Fruit fly (Drosophila melanogaster) whole organism, embryonic: ENCODE results near the gene CG8560.

ENCODE experiments used
- Atf6 ChIP-seq: fragments of 200-800 bp; sonication (Bioruptor generic); IDR thresholded peaks from 2 replicates; pipeline ENCODE4 v1.3.6; 2022; ENCODE audit warnings: missing biosample characterization, missing genetic modification characterization
- BEAF-32 ChIP-seq: fragments of 200-800 bp; sonication (Bioruptor generic); optimal IDR thresholded peaks from 3 replicates; lab custom pipeline; 2017; ENCODE audit warnings: missing biosample characterization, missing genetic modification characterization, mild to moderate bottlenecking, moderate library complexity, missing genetic modification reagents
- Bgb ChIP-seq: fragments of 200-800 bp; sonication (Bioruptor generic); IDR thresholded peaks from 2 replicates; pipeline ENCODE4 v1.3.6; 2022; ENCODE audit warnings: missing biosample characterization, missing genetic modification characterization; ENCODE audit not compliant: partially characterized antibody
- CG10543 ChIP-seq: fragments of 200-800 bp; sonication (Bioruptor generic); optimal IDR thresholded peaks from 3 replicates; lab custom pipeline; 2017; ENCODE audit warnings: missing biosample characterization, mild to moderate bottlenecking, missing genetic modification characterization, moderate library complexity
- CG11247 ChIP-seq: fragments of 200-800 bp; sonication (Bioruptor generic); IDR thresholded peaks from 2 replicates; pipeline ENCODE4 v1.3.6; 2022; ENCODE audit warnings: missing biosample characterization, missing genetic modification characterization
- CG12219 ChIP-seq: fragments of 200-800 bp; sonication (Bioruptor generic); optimal IDR thresholded peaks from 3 replicates; lab custom pipeline; 2018; ENCODE audit warnings: missing biosample characterization, mild to moderate bottlenecking, missing genetic modification characterization
- CG13287 ChIP-seq: fragments of 200-800 bp; sonication (Bioruptor generic); IDR thresholded peaks from 2 replicates; pipeline ENCODE4 v1.3.6; 2022; ENCODE audit warnings: missing biosample characterization, missing genetic modification characterization; ENCODE audit not compliant: partially characterized antibody
- CG15696 ChIP-seq: fragments of 200-800 bp; sonication (Bioruptor generic); optimal IDR thresholded peaks from 2 replicates; lab custom pipeline; 2019; ENCODE audit warnings: missing biosample characterization, mild to moderate bottlenecking, missing genetic modification characterization, moderate library complexity
- CG16815 ChIP-seq: fragments of 200-800 bp; sonication (Bioruptor generic); optimal IDR thresholded peaks from 3 replicates; lab custom pipeline; 2017; ENCODE audit warnings: missing biosample characterization, mild to moderate bottlenecking, missing genetic modification characterization
- CG17802 ChIP-seq: fragments of 200-800 bp; sonication (Bioruptor generic); optimal IDR thresholded peaks from 2 replicates; lab custom pipeline; 2018; ENCODE audit warnings: missing biosample characterization, mild to moderate bottlenecking, missing genetic modification characterization, moderate library complexity
- CG17829 ChIP-seq: fragments of 200-800 bp; optimal IDR thresholded peaks from 2 replicates; lab custom pipeline; 2019; ENCODE audit warnings: missing biosample characterization, mild to moderate bottlenecking, missing genetic modification characterization, moderate library complexity
- CG3065 ChIP-seq: fragments of 200-800 bp; sonication (Bioruptor generic); optimal IDR thresholded peaks from 2 replicates; lab custom pipeline; 2016; ENCODE audit warnings: missing biosample characterization, missing genetic modification characterization
- CG4730 ChIP-seq: fragments of 200-800 bp; sonication (Bioruptor generic); IDR thresholded peaks from 2 replicates; pipeline ENCODE4 v1.3.6; 2022; ENCODE audit warnings: missing biosample characterization, missing genetic modification characterization
- CG8089 ChIP-seq: fragments of 200-800 bp; sonication (Bioruptor generic); optimal IDR thresholded peaks from 3 replicates; lab custom pipeline; 2016; ENCODE audit warnings: missing biosample characterization, missing genetic modification characterization
- CG8924 ChIP-seq: fragments of 200-800 bp; optimal IDR thresholded peaks from 3 replicates; lab custom pipeline; 2019; ENCODE audit warnings: missing biosample characterization, mild to moderate bottlenecking, missing genetic modification characterization, moderate library complexity
- CG9876 ChIP-seq: fragments of 200-800 bp; sonication (Bioruptor generic); optimal IDR thresholded peaks from 2 replicates; lab custom pipeline; 2016; ENCODE audit warnings: missing biosample characterization, missing genetic modification characterization
- Camta ChIP-seq: fragments of 200-800 bp; sonication (Bioruptor generic); optimal IDR thresholded peaks from 2 replicates; lab custom pipeline; 2016; ENCODE audit warnings: missing biosample characterization, missing genetic modification characterization
- CrebB ChIP-seq: fragments of 200-800 bp; sonication (Bioruptor generic); optimal IDR thresholded peaks from 3 replicates; lab custom pipeline; 2018; ENCODE audit warnings: missing biosample characterization, mild to moderate bottlenecking, missing genetic modification characterization
- Dfd ChIP-seq, 2 experiments: fragments of >200 bp; optimal IDR thresholded peaks; 2 replicates each; lab custom pipeline; 2017; ENCODE audit warnings: missing biosample characterization in 2 of 2, missing genetic modification characterization in 2 of 2
- Doc2 ChIP-seq: fragments of 200-800 bp; sonication (Bioruptor generic); IDR thresholded peaks from 2 replicates; pipeline ENCODE4 v1.3.6; 2022; ENCODE audit warnings: missing biosample characterization, missing genetic modification characterization
- Gsc ChIP-seq: fragments of 200-800 bp; sonication (Bioruptor generic); IDR thresholded peaks from 2 replicates; pipeline ENCODE4 v1.3.6; 2022; ENCODE audit warnings: missing biosample characterization, missing genetic modification characterization
- Hsf ChIP-seq: fragments of 200-800 bp; sonication (Bioruptor generic); optimal IDR thresholded peaks from 3 replicates; lab custom pipeline; 2016; ENCODE audit warnings: missing biosample characterization, missing genetic modification characterization
- Lim3 ChIP-seq: fragments of 200-800 bp; sonication (Bioruptor generic); IDR thresholded peaks from 2 replicates; pipeline ENCODE4 v1.3.6; 2022; ENCODE audit warnings: missing biosample characterization, missing genetic modification characterization
- Myb ChIP-seq: fragments of 200-800 bp; sonication (Bioruptor generic); optimal IDR thresholded peaks from 2 replicates; lab custom pipeline; 2016; ENCODE audit warnings: missing biosample characterization, missing genetic modification characterization
- Rfx ChIP-seq: fragments of 200-800 bp; sonication (Bioruptor generic); IDR thresholded peaks from 2 replicates; pipeline ENCODE4 v1.3.6; 2022; ENCODE audit warnings: missing biosample characterization, missing genetic modification characterization
- ac ChIP-seq: fragments of 200-800 bp; sonication (Bioruptor generic); optimal IDR thresholded peaks from 3 replicates; lab custom pipeline; 2017; ENCODE audit warnings: missing biosample characterization, mild to moderate bottlenecking, missing genetic modification characterization
- ash1 ChIP-seq: fragments of 200-800 bp; sonication (Bioruptor generic); optimal IDR thresholded peaks from 2 replicates; lab custom pipeline; 2018; ENCODE audit warnings: missing biosample characterization, mild to moderate bottlenecking, missing genetic modification characterization
- az2 ChIP-seq: fragments of 200-800 bp; sonication (Bioruptor generic); optimal IDR thresholded peaks from 3 replicates; lab custom pipeline; 2016; ENCODE audit warnings: missing biosample characterization, missing genetic modification characterization
- bsh ChIP-seq, 2 experiments: fragments of 200-800 bp; sonication (Bioruptor generic); optimal IDR thresholded peaks; 2 replicates each; lab custom pipeline; 2017 to 2018; ENCODE audit warnings: mild to moderate bottlenecking in 2 of 2, missing biosample characterization in 2 of 2, missing genetic modification characterization in 2 of 2, moderate library complexity in 1 of 2
- cg ChIP-seq: fragments of 200-800 bp; sonication (Bioruptor generic); optimal IDR thresholded peaks from 3 replicates; lab custom pipeline; 2019; ENCODE audit warnings: missing biosample characterization, mild to moderate bottlenecking, missing genetic modification characterization, moderate library complexity
- crol ChIP-seq: fragments of 200-800 bp; sonication (Bioruptor generic); IDR thresholded peaks from 2 replicates; pipeline ENCODE4 v1.3.6; 2022; ENCODE audit warnings: missing biosample characterization, missing genetic modification characterization
- eyg ChIP-seq: fragments of 200-800 bp; sonication (Bioruptor generic); optimal IDR thresholded peaks from 3 replicates; lab custom pipeline; 2016; ENCODE audit warnings: missing biosample characterization, missing genetic modification characterization
- gcm ChIP-seq: fragments of 200-800 bp; sonication (Bioruptor generic); optimal IDR thresholded peaks from 2 replicates; lab custom pipeline; 2019; ENCODE audit warnings: missing biosample characterization, mild to moderate bottlenecking, missing genetic modification characterization, moderate library complexity
- hbn ChIP-seq: fragments of 200-800 bp; sonication (Bioruptor generic); IDR thresholded peaks from 2 replicates; pipeline ENCODE4 v1.3.6; 2022; ENCODE audit warnings: missing biosample characterization, missing genetic modification characterization; ENCODE audit not compliant: partially characterized antibody
- jing ChIP-seq: fragments of 200-800 bp; sonication (Bioruptor generic); optimal IDR thresholded peaks from 2 replicates; lab custom pipeline; 2018; ENCODE audit warnings: missing biosample characterization, mild to moderate bottlenecking, missing genetic modification characterization
- knrl ChIP-seq: fragments of 200-800 bp; sonication (Bioruptor generic); IDR thresholded peaks from 3 replicates; pipeline ENCODE4 v1.3.6; 2022; ENCODE audit warnings: missing biosample characterization, missing genetic modification characterization; ENCODE audit not compliant: partially characterized antibody
- mirr ChIP-seq: fragments of 200-800 bp; sonication (Bioruptor generic); optimal IDR thresholded peaks from 3 replicates; lab custom pipeline; 2018; ENCODE audit warnings: missing biosample characterization, mild to moderate bottlenecking, missing genetic modification characterization
- nom ChIP-seq: fragments of 200-800 bp; sonication (Bioruptor generic); optimal IDR thresholded peaks from 2 replicates; lab custom pipeline; 2017; ENCODE audit warnings: missing biosample characterization, missing genetic modification characterization, mild to moderate bottlenecking, moderate library complexity, missing genetic modification reagents
- peb ChIP-seq: fragments of 200-800 bp; sonication (Bioruptor generic); IDR thresholded peaks from 2 replicates; pipeline ENCODE4 v1.3.6; 2022; ENCODE audit warnings: missing biosample characterization, missing genetic modification characterization
- pfk ChIP-seq: fragments of 200-800 bp; sonication (Bioruptor generic); optimal IDR thresholded peaks from 2 replicates; lab custom pipeline; 2018; ENCODE audit warnings: missing biosample characterization, mild to moderate bottlenecking, missing genetic modification characterization, moderate library complexity
- psq ChIP-seq: fragments of 200-800 bp; sonication (Bioruptor generic); optimal IDR thresholded peaks from 2 replicates; lab custom pipeline; 2017; ENCODE audit warnings: missing biosample characterization, missing genetic modification characterization
- row ChIP-seq: fragments of 200-800 bp; sonication (Bioruptor generic); IDR thresholded peaks from 3 replicates; pipeline ENCODE4 v1.3.6; 2022; ENCODE audit warnings: missing biosample characterization, missing genetic modification characterization
- run ChIP-seq: fragments of 200-800 bp; sonication (Bioruptor generic); optimal IDR thresholded peaks from 3 replicates; lab custom pipeline; 2018; ENCODE audit warnings: missing biosample characterization, mild to moderate bottlenecking, missing genetic modification characterization
- sc ChIP-seq, 3 experiments: fragments of >200 bp in 2 of 3; fragments of 200-800 bp in 1 of 3; sonication (Bioruptor generic) in 1 of 3; optimal IDR thresholded peaks; 2 replicates in 2 of 3; 3 replicates in 1 of 3; lab custom pipeline; 2017; ENCODE audit warnings: mild to moderate bottlenecking in 1 of 3, missing biosample characterization in 1 of 3, missing genetic modification characterization in 1 of 3, missing genetic modification reagents in 1 of 3
- sd ChIP-seq: fragments of 200-800 bp; sonication (Bioruptor generic); optimal IDR thresholded peaks from 3 replicates; lab custom pipeline; 2018; ENCODE audit warnings: missing biosample characterization, mild to moderate bottlenecking, missing genetic modification characterization, moderate library complexity
- sim ChIP-seq: fragments of 200-800 bp; sonication (Bioruptor generic); IDR thresholded peaks from 2 replicates; pipeline ENCODE4 v1.3.6; 2022; ENCODE audit warnings: missing biosample characterization, missing genetic modification characterization
- tap ChIP-seq: fragments of 200-800 bp; optimal IDR thresholded peaks from 3 replicates; lab custom pipeline; 2019; ENCODE audit warnings: missing biosample characterization, mild to moderate bottlenecking, missing genetic modification characterization, moderate library complexity
- tin ChIP-seq: fragments of 200-800 bp; sonication (Bioruptor generic); optimal IDR thresholded peaks from 3 replicates; lab custom pipeline; 2016; ENCODE audit warnings: missing biosample characterization, missing genetic modification characterization
- zen2 ChIP-seq: fragments of 200-800 bp; sonication (Bioruptor generic); IDR thresholded peaks from 3 replicates; pipeline ENCODE4 v1.3.6; 2022; ENCODE audit warnings: missing biosample characterization, missing genetic modification characterization; ENCODE audit not compliant: partially characterized antibody

The CG8560 gene

DNA sequence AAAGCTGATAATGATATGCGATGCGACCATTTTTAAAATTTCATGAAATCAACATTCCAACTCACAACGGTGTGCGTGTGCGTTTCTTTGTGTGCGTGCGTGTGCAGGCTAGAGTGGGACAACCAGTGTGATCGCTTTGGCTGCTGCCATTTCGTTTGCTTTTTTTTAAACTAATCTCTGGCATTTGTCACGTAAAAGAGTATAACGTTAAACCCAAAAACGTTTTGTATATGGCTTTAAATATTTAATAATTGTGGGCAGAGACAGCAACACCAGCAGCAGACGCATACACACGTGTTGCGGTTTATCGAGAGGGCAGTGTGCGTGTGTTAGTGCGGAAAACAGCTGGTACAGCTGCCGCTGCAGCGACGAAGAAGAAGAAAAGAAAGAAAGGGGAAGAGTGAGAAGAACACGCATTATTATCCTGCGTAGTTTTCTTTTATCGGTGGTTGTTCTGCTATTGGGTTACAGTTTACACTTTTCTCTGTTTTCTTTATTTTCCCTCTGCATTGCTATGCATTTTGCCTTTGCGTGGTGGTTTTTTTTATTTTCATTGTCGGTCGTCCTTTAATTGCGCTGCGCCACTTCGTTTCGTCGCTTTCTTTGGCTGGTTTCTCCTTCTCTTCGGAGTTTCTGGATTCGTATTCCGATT, 33.6 kb downstream of the CG8560 start (continued):
- peak; percentile 99 for TF ChIP-seq sd (tag; lab: Kevin White, UChicago)
- peak; percentile 21 for TF ChIP-seq nom
- no peak for TF ChIP-seq Myb (GFP tag; lab: Kevin White, UChicago)
- peak; percentile 71 for TF ChIP-seq psq (GFP tag; lab: Kevin White, UChicago)
- no peak for TF ChIP-seq CG11247 (GFP tag; lab: Robert Waterston, UW)
- TF ChIP-seq jing (GFP tag; lab: Kevin White, UChicago) = no peak
- TF ChIP-seq Lim3 (GFP tag; lab: Robert Waterston, UW) = no peak
- no peak for TF ChIP-seq BEAF-32 (GFP tag; lab: Kevin White, UChicago)
- no peak for TF ChIP-seq CG8089
- no peak for TF ChIP-seq CG12219
- TF ChIP-seq Bgb (GFP tag; lab: Robert Waterston, UW) = peak; percentile 14; the same call in 1 of the 2 replicates
- TF ChIP-seq CG9876 (GFP tag; lab: Kevin White, UChicago) = no peak
- TF ChIP-seq sc (optimal IDR thresholded peaks at IDR 0.05; lab: Kevin White, UChicago) = no peak
- TF ChIP-seq sc (GFP tag; optimal IDR thresholded peaks at IDR 0.05; lab: Kevin White, UChicago) = no peak
- peak; percentile 68 for TF ChIP-seq ac (GFP tag; lab: Kevin White, UChicago)
- TF ChIP-seq pfk (GFP tag; lab: Kevin White, UChicago) = peak; percentile 21
- no peak for TF ChIP-seq CG3065 (GFP tag; lab: Kevin White, UChicago)
- TF ChIP-seq CG17829 = peak; percentile 19
- TF ChIP-seq tap (tag; lab: Kevin White, UChicago) = no peak
- peak; percentile 24 for TF ChIP-seq CG15696 (tag; lab: Kevin White, UChicago)
- TF ChIP-seq Hsf = no peak
- peak; percentile 21; the same call in 1 of the 2 replicates for TF ChIP-seq CG13287 (GFP tag; lab: Robert Waterston, UW)
- no peak for TF ChIP-seq CrebB (tag; lab: Kevin White, UChicago)
- TF ChIP-seq Doc2 = no peak
- TF ChIP-seq mirr (GFP tag; lab: Kevin White, UChicago) = no peak
- TF ChIP-seq gcm = peak; percentile 15
- no peak for TF ChIP-seq tin (GFP tag; lab: Kevin White, UChicago)
- no peak for TF ChIP-seq CG4730 (GFP tag; lab: Robert Waterston, UW)
- no peak for TF ChIP-seq ash1 (GFP tag; lab: Kevin White, UChicago)
- TF ChIP-seq Dfd (GFP tag; optimal IDR thresholded peaks at IDR 0.05; lab: Kevin White, UChicago) = no peak
- TF ChIP-seq knrl (GFP tag; lab: Robert Waterston, UW) = 0 out of 3 replicates have a peak, but pooled peaks have one; percentile 21
- no peak for TF ChIP-seq Camta (GFP tag; lab: Kevin White, UChicago)
- no peak for TF ChIP-seq hbn (GFP tag; lab: Robert Waterston, UW)
- no peak for TF ChIP-seq Atf6 (GFP tag; lab: Robert Waterston, UW)
- TF ChIP-seq CG10543 (GFP tag; lab: Kevin White, UChicago) = no peak
- TF ChIP-seq cg (GFP tag; lab: Kevin White, UChicago) = peak; percentile 99
- no peak for TF ChIP-seq CG16815
- TF ChIP-seq run (tag; lab: Kevin White, UChicago) = peak; percentile 88
- TF ChIP-seq Rfx (GFP tag; lab: Robert Waterston, UW) = no peak
- TF ChIP-seq eyg (GFP tag; lab: Kevin White, UChicago) = no peak
- no peak for TF ChIP-seq bsh (GFP tag; optimal IDR thresholded peaks at IDR 0.05; lab: Kevin White, UChicago)
- no peak for TF ChIP-seq sim (GFP tag; lab: Robert Waterston, UW)
- no peak for TF ChIP-seq zen2 (GFP tag; lab: Robert Waterston, UW)
- no peak for TF ChIP-seq peb (GFP tag; lab: Robert Waterston, UW)
- no peak for TF ChIP-seq az2 (GFP tag; lab: Kevin White, UChicago)
- no peak for TF ChIP-seq Gsc (GFP tag; lab: Robert Waterston, UW)
- no peak for TF ChIP-seq row (GFP tag; lab: Robert Waterston, UW)
- TF ChIP-seq crol (GFP tag; lab: Robert Waterston, UW) = no peak
- TF ChIP-seq CG8924 = peak; percentile 56
- no peak for TF ChIP-seq CG17802
